Worm (Caenorhabditis elegans) whole organism, early embryonic: ENCODE measurements around the gene F23H11.2.

Experiments
- B0310.2 ChIP-seq: sonication (generic microtip); optimal IDR thresholded peaks from 2 replicates; lab custom pipeline; 2016; ENCODE audit warnings: mild to moderate bottlenecking, missing genetic modification characterization, missing compliant biosample characterization
- F13C5.2 ChIP-seq: sonication (generic microtip); optimal IDR thresholded peaks from 2 replicates; lab custom pipeline; 2017; ENCODE audit warnings: mild to moderate bottlenecking, missing genetic modification characterization, inconsistent platforms, missing compliant biosample characterization
- ama-1 ChIP-seq: fragments of 150-350 bp; optimal IDR thresholded peaks from 2 replicates; lab custom pipeline; 2014
- ceh-13 ChIP-seq: fragments of 200-800 bp; sonication (Bioruptor generic); optimal IDR thresholded peaks from 2 replicates; lab custom pipeline; 2018; ENCODE audit warnings: mild to moderate bottlenecking, missing genetic modification characterization, missing compliant biosample characterization
- ets-7 ChIP-seq: sonication (generic microtip); optimal IDR thresholded peaks from 2 replicates; lab custom pipeline; 2016; ENCODE audit warnings: missing genotype, missing genetic modification characterization, missing compliant biosample characterization
- flt-1 ChIP-seq: fragments of 200-800 bp; sonication (Bioruptor generic); IDR thresholded peaks from 2 replicates; pipeline ENCODE4 v1.3.6; 2022; ENCODE audit warnings: missing genetic modification characterization, missing compliant biosample characterization
- hmg-4 ChIP-seq: fragments of 200-800 bp; sonication (Bioruptor generic); optimal IDR thresholded peaks from 2 replicates; lab custom pipeline; 2018; ENCODE audit warnings: mild to moderate bottlenecking, missing genetic modification characterization, missing compliant biosample characterization
- hnd-1 ChIP-seq: sonication (generic microtip); optimal IDR thresholded peaks from 2 replicates; lab custom pipeline; 2016; ENCODE audit warnings: missing genetic modification characterization, missing compliant biosample characterization
- pes-1 ChIP-seq: fragments of 200-800 bp; sonication (Bioruptor generic); IDR thresholded peaks from 2 replicates; pipeline ENCODE4 v1.3.6; 2022; ENCODE audit warnings: missing genetic modification reagents, missing genetic modification characterization, missing compliant biosample characterization
- scrt-1 ChIP-seq: fragments of 200-800 bp; sonication (Bioruptor generic); IDR thresholded peaks from 2 replicates; pipeline ENCODE4 v1.3.6; 2022; ENCODE audit warnings: missing genetic modification characterization, missing compliant biosample characterization
- tbx-11 ChIP-seq: fragments of 200-800 bp; sonication (Bioruptor generic); IDR thresholded peaks from 2 replicates; pipeline ENCODE4 v1.3.6; 2022; ENCODE audit warnings: missing genetic modification characterization, missing compliant biosample characterization
- tra-4 ChIP-seq: sonication (generic microtip); optimal IDR thresholded peaks from 2 replicates; lab custom pipeline; 2017; ENCODE audit warnings: missing genetic modification characterization, missing compliant biosample characterization

- TF ChIP-seq ama-1 (lab: Kevin White, UChicago): no peak
- no peak for TF ChIP-seq flt-1 (GFP tag; lab: Robert Waterston, UW)
- no peak for TF ChIP-seq ceh-13 (GFP tag; lab: Kevin White, UChicago)
- TF ChIP-seq tbx-11 (GFP tag; lab: Robert Waterston, UW): no peak
- no peak for TF ChIP-seq tra-4 (tag; lab: Kevin White, UChicago)
- no peak for TF ChIP-seq B0310.2 (tag; lab: Kevin White, UChicago)
- no peak for TF ChIP-seq scrt-1 (GFP tag; lab: Robert Waterston, UW)
- no peak for TF ChIP-seq ets-7 (tag; lab: Kevin White, UChicago)
- no peak for TF ChIP-seq F13C5.2 (tag; lab: Kevin White, UChicago)
- no peak for TF ChIP-seq pes-1 (GFP tag; lab: Robert Waterston, UW)
- no peak for TF ChIP-seq hnd-1
- TF ChIP-seq hmg-4 (GFP tag; lab: Kevin White, UChicago): no peak
Observed at ce11 chrIII:856260-856659, 39.3 kb upstream of the F23H11.2 start, which contains the start of gene K02F3.12.
